Worm (Caenorhabditis elegans) whole organism, dauer: Measurements from ENCODE around the gene F41B5.12.
"Not testable (repeated sequence)": the region's sequence is repeated elsewhere in the genome, so short reads cannot be mapped to it uniquely, and the experiment has no call there.

Source experiments
- unc-62 ChIP-seq: sonication (generic microtip); optimal IDR thresholded peaks from 2 replicates; lab custom pipeline; 2017; ENCODE audit warnings: missing biosample characterization, missing genetic modification reagents, missing genetic modification characterization

F41B5.12 gene

DNA sequence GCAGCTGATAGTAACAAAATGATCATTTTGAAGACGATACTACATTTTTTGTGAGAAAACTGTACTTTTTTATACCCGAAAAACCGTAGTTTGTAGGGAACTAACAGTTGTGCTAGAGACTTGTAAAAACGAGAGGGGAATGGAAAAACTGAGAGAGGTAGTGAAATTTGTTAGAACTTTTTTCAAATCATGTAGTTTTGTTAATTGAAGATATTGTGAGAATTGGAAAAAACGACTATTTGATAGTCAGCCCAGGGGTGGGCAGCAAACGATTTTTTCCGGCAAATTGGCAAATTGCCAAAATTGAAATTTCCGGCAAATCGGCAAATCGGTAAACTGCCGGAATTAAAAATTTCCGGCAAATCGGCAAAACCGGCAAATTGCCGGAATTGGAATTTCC, 11.4 kb upstream of the F41B5.12 start, which contains the start of gene cyp-33C6:
Gene cyp-33C6 (minus strand): TSS at position 101 of the 400 bp plus-strand sequence.
- no peak for TF ChIP-seq unc-62 (GFP tag; lab: Kevin White, UChicago)

ce11 chrV:2250126-2250590, 10.6 kb upstream of the F41B5.12 start, which contains the start of gene cyp-33C7:
TSS of gene cyp-33C7 (plus strand) at chrV:2250540.
- TF ChIP-seq unc-62 (GFP tag; lab: Kevin White, UChicago), result no peak

- TF ChIP-seq unc-62 (GFP tag; lab: Kevin White, UChicago), result no peak
Observed at ce11 chrV:2251774-2252173, 9.0 kb upstream of the F41B5.12 start.

DNA sequence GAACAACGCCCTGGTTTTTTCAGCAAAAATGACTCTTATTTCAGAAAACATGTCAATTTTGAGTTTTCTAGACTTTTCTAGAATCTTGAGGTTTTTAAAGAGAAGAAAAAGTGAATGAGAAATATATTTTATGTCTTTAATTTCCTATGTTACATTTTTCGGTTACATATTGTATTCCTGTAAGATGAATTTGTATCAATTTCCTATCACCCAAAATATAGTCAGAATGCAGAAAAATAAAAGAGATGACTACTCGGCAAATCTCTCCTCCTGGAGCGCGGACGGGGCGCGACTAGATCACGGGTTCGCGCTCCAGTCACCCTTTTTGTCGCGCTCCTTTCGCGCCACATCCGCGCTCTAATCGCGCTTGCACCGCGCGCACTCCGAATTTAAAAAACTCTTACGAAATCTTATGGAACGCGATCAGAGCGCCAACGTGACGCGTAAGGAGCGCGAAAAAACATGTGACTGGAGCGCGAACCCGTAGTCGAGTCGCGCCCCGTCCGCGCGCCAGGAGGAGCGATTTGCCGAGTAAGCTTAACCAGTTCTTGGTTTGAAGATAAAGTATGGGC, 6.1 kb upstream of the F41B5.12 start, which contains the start of gene str-253:
Gene str-253 (minus strand): TSS at position 51 of the 572 bp plus-strand sequence.
- TF ChIP-seq unc-62 (GFP tag; lab: Kevin White, UChicago), result no peak

DNA sequence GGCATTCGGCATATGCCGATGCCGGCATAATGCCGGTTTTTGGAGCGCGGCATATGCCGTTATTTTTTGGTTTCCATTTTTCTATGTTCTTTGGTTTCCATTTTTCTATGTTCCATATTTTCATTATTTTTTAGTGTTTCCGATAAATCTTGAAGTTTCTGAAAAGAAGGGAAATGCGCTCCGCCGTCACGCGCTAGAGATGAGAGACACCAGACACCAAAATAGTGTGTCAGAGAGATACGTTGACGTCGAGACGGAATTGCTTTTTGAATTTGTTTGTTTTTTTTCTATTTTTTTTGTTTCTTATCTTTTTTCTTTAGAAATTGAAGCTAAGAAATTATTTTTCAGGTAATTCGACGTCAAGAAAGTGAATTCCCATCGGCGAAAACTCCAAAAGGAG, 5.6 kb upstream of the F41B5.12 start, which contains the start of gene F41B5.1:
Gene F41B5.1 (plus strand): TSS at position 343 of the 400 bp plus-strand sequence.
- not testable (repeated sequence) for TF ChIP-seq unc-62 (GFP tag; lab: Kevin White, UChicago)

ce11 chrV:2259750-2260149, 1.0 kb upstream of the F41B5.12 start, which contains the start of gene nhr-182:
TSS of gene nhr-182 (minus strand) at chrV:2259927.
- TF ChIP-seq unc-62 (GFP tag; lab: Kevin White, UChicago), result no peak

DNA sequence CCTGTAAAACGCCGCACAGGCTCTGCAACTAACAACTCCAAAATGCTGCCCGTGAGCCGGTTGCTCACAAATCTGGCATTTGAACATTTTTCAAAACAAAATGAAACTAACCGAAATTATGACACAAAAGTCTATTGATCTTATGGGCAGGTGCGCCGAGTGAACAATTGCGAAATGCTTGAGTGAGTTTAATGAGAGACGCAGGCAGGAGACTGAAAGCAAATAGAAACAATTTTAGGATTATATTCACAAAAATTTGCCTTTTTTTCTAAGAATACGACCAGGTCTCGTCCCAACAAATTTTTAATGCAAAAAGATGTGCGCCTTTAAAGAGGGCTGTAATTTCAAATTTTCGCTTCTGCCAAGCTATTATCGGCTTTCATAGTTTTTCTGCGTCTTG, 3.7 kb downstream of the F41B5.12 start, which contains the start of gene nhr-183:
Gene nhr-183 (minus strand): TSS at position 180 of the 400 bp plus-strand sequence.
- TF ChIP-seq unc-62 (GFP tag; lab: Kevin White, UChicago), result no peak

ce11 chrV:2264925-2265324, 4.2 kb downstream of the F41B5.12 start:
- TF ChIP-seq unc-62 (GFP tag; lab: Kevin White, UChicago), result no peak

DNA sequence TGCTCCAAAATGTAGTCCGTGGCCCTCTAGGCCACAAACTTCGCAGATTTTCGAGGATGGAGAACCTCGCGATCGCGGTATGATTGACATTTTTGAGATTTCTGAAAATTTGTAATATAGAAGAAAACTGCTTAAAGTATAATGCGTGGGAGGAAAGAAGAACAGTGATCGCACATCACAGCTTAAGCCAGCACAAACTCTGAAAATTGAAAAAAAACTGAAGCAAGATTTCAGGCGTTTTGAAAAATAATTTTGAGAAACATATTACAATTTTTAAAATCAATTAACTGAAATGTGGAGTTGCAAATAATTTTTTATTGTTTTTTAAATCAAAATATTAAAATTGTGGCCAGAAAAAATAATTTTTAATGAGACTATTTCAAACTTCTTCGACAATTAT, 6.2 kb downstream of the F41B5.12 start, which contains the start of gene nhr-275:
Gene nhr-275 (minus strand): TSS at position 101 of the 400 bp plus-strand sequence.
- no peak for TF ChIP-seq unc-62 (GFP tag; lab: Kevin White, UChicago)

DNA sequence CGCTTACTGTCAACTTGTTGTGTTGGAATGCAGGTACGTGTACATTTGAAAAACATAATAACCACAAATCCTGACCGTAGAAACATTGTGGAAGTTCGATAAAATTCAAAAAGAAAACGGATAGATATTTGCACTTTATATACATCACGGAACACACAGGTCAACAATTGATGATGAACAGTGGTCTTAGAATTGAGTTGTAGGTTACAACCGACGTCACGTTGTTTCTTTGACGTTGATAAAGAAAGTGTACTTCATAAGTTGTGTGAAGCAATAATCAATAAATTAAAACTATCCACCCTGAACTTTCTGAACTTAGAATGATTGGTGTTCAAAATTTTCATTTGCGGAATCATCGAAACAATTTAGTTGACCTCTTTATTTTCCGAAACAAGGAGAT, 11.0 kb downstream of the F41B5.12 start, which contains the start of gene Y5H2A.1:
Gene Y5H2A.1 (minus strand): TSS at position 101 of the 400 bp plus-strand sequence.
- no peak for TF ChIP-seq unc-62 (GFP tag; lab: Kevin White, UChicago)

DNA sequence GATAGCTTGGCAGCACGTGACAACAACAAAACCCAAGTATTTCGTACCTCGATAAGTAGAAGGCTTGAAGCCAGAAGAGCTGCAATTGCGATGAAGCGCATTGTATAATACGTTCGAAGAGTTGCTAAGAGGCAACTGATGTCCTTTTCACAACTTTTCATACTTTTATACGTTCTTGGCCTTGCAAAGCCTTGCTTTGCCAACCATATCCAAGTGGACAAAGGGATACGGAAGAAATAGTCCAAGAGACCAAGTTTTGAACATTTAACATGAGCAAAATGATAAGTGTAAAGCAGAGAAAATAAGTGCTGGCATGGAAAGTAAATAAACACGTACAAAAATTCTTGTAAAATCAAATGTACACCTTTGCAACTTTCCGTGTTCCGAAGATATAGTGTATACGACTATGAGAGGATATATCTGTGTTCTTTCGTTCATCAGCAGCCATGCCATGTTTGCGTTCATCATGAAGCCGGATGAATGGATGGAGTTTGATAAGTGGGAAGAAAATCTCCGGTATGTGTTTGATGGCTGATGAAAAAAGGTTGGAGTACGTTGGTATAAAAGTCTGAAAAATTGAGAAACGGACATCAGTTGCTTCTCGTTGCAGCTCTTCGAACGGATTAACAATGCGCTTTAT, 13.6 kb downstream of the F41B5.12 start, which contains the start of the genes Y5H2A.4 and abu-4:
Gene Y5H2A.4 (minus strand): TSS at position 101 of the 640 bp plus-strand sequence.
Gene abu-4 (plus strand): TSS at position 590 of the 640 bp plus-strand sequence.
- TF ChIP-seq unc-62 (GFP tag; lab: Kevin White, UChicago), result no peak

DNA sequence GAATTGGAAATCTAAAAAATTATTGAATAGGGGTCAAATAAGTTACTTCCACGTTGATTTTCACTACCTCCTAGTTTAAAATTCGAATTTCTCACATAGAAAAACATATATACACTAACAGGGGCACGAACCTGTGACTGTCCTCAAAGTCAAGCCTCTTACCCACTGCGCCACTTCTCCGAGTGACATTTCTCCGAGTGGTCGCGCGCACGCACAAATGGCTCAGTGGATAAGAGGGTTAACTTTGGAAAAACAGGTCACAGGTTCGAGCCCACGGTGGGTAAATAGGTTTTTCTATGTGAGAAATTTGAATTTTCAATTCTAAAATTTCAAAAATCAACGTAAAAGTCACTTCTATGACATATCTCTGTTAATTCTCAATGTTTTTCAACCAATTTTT, 16.5 kb downstream of the F41B5.12 start:
- TF ChIP-seq unc-62 (GFP tag; lab: Kevin White, UChicago), result no peak

ce11 chrV:2278052-2278451, 17.3 kb downstream of the F41B5.12 start, which contains the start of gene nhr-59:
TSS of gene nhr-59 (minus strand) at chrV:2278265.
- no peak for TF ChIP-seq unc-62 (GFP tag; lab: Kevin White, UChicago)

DNA sequence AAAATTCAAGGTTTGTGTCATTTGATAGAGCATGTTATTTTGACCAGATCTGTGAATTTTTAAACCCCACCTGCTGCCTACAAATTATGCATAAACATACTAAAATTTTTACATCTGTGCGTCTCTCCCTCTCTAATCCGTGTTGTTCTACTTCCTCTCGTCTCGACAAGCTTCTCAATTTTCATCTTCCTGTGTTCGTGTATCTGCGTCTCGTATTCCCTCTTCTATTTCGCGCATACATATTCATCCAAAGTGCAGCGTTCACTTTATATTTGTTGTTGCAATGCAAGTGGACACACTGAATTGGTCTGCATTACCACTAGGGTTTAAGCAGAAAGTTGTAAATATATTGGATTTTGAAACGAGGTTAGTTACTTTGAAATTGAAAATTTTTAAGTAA, 17.8 kb downstream of the F41B5.12 start, which contains the start of gene fbxa-137:
Gene fbxa-137 (plus strand): TSS at position 274 of the 400 bp plus-strand sequence.
- TF ChIP-seq unc-62 (GFP tag; lab: Kevin White, UChicago), result no peak

DNA sequence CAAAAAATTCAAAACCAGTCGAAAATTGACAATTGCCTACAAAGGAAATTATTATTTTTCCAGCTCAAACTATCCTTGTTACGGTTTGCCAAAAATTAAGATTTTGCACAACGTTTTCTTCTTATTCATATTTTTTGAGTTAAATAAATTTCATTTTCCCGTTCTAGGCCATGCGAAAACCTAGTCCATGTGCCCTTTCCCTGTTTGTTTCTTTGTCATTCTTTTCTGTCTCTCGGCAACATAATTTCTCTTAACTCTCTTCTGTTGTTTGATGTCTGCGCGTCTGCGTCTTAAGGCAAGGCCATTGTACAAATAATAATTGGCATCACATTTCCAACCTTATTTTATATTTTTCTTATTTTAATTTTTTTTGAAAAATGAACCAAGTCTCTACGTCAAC, 20.7 kb downstream of the F41B5.12 start, which contains the start of gene nhr-228:
Gene nhr-228 (plus strand): TSS at position 261 of the 400 bp plus-strand sequence.
- TF ChIP-seq unc-62 (GFP tag; lab: Kevin White, UChicago), result no peak

ce11 chrV:2285107-2285506, 24.3 kb downstream of the F41B5.12 start, which contains the start of gene nhr-227:
TSS of gene nhr-227 (plus strand) at chrV:2285432.
- no peak for TF ChIP-seq unc-62 (GFP tag; lab: Kevin White, UChicago)
